Worm (Caenorhabditis elegans) whole organism, L1 larva: Measurements from ENCODE around the gene Y57A10C.10.

Source experiments
- C16A3.4 ChIP-seq: fragments of 150-350 bp; optimal IDR thresholded peaks from 2 replicates; lab custom pipeline; 2014; ENCODE audit warnings: missing biosample characterization, missing genetic modification characterization
- C34B4.2 ChIP-seq: sonication (generic microtip); optimal IDR thresholded peaks from 2 replicates; lab custom pipeline; 2017; ENCODE audit warnings: mild to moderate bottlenecking, missing genetic modification characterization, missing compliant biosample characterization
- F16B12.6 ChIP-seq: fragments of 150-350 bp; optimal IDR thresholded peaks from 2 replicates; lab custom pipeline; 2014; ENCODE audit warnings: missing biosample characterization, missing genetic modification characterization
- ama-1 ChIP-seq: fragments of 150-350 bp; optimal IDR thresholded peaks from 2 replicates; lab custom pipeline; 2014
- blmp-1 ChIP-seq: fragments of 150-350 bp; optimal IDR thresholded peaks from 2 replicates; lab custom pipeline; 2014; ENCODE audit warnings: missing biosample characterization, missing genetic modification characterization
- ceh-88 ChIP-seq: fragments of 200-800 bp; sonication (Bioruptor generic); IDR thresholded peaks from 2 replicates; pipeline ENCODE4 v1.3.6; 2022; ENCODE audit warnings: missing genetic modification characterization, missing compliant biosample characterization
- dpl-1 ChIP-seq, 3 experiments: fragments of 150-350 bp in 2 of 3; sonication (generic microtip) in 1 of 3; optimal IDR thresholded peaks; 2 replicates each; lab custom pipeline; 2014 to 2017; ENCODE audit warnings: missing biosample characterization in 3 of 3, missing genetic modification characterization in 3 of 3, missing genetic modification reagents in 3 of 3
- efl-1 ChIP-seq, 4 experiments: fragments of 150-350 bp; optimal IDR thresholded peaks in 3 of 4; peaks in 1 of 4; 1 replicate in 1 of 4; 2 replicates in 3 of 4; lab custom pipeline; 2014; ENCODE audit warnings: missing biosample characterization in 2 of 4, missing genetic modification characterization in 2 of 4, missing genetic modification reagents in 2 of 4
- efl-3 ChIP-seq: fragments of 200-800 bp; sonication (Bioruptor generic); optimal IDR thresholded peaks from 2 replicates; lab custom pipeline; 2018; ENCODE audit warnings: mild to moderate bottlenecking, missing genetic modification characterization, missing compliant biosample characterization
- elt-3 ChIP-seq, 6 experiments: fragments of 150-350 bp in 1 of 6; sonication (generic microtip); optimal IDR thresholded peaks; 2 replicates each; lab custom pipeline; 2017 to 2018; ENCODE audit warnings: missing biosample characterization in 6 of 6, missing genetic modification characterization in 6 of 6, inconsistent platforms in 1 of 6
- ets-5 ChIP-seq: fragments of 200-800 bp; sonication (Bioruptor generic); IDR thresholded peaks from 2 replicates; pipeline ENCODE4 v1.3.6; 2022; ENCODE audit warnings: missing genetic modification characterization, missing compliant biosample characterization
- fkh-4 ChIP-seq: sonication (generic microtip); optimal IDR thresholded peaks from 2 replicates; lab custom pipeline; 2016; ENCODE audit warnings: missing compliant biosample characterization, missing genetic modification characterization, borderline replicate concordance
- fkh-8 ChIP-seq: sonication (generic microtip); optimal IDR thresholded peaks from 2 replicates; lab custom pipeline; 2016; ENCODE audit warnings: mild to moderate bottlenecking, missing genetic modification characterization, missing compliant biosample characterization
- fos-1 ChIP-seq: fragments of 150-350 bp; optimal IDR thresholded peaks from 2 replicates; lab custom pipeline; 2014; ENCODE audit warnings: missing biosample characterization, missing genetic modification characterization
- grh-1 ChIP-seq: fragments of 200-800 bp; sonication (Bioruptor generic); IDR thresholded peaks from 2 replicates; pipeline ENCODE4 v1.3.6; 2022; ENCODE audit warnings: missing genetic modification reagents, missing genetic modification characterization, missing compliant biosample characterization
- hpl-2 ChIP-seq: fragments of 150-350 bp; optimal IDR thresholded peaks from 2 replicates; lab custom pipeline; 2014; ENCODE audit warnings: missing biosample characterization, missing genetic modification reagents, missing genetic modification characterization
- irx-1 ChIP-seq: sonication (generic microtip); optimal IDR thresholded peaks from 2 replicates; lab custom pipeline; 2016; ENCODE audit warnings: missing genetic modification characterization, missing compliant biosample characterization
- isw-1 ChIP-seq: fragments of 200-800 bp; sonication (Bioruptor generic); IDR thresholded peaks from 2 replicates; pipeline ENCODE4 v1.3.6; 2022; ENCODE audit warnings: missing genetic modification characterization, missing compliant biosample characterization
- jun-1 ChIP-seq: fragments of 150-350 bp; optimal IDR thresholded peaks from 2 replicates; lab custom pipeline; 2014; ENCODE audit warnings: missing biosample characterization, missing genetic modification reagents, missing genetic modification characterization
- lin-13 ChIP-seq: fragments of 150-350 bp; optimal IDR thresholded peaks from 2 replicates; lab custom pipeline; 2014; ENCODE audit warnings: missing biosample characterization, missing genetic modification reagents, missing genetic modification characterization
- lin-15B ChIP-seq: fragments of 150-350 bp; sonication (generic microtip); optimal IDR thresholded peaks from 3 replicates; lab custom pipeline; 2014; ENCODE audit warnings: missing biosample characterization, missing genetic modification characterization
- lin-35 ChIP-seq, 2 experiments: fragments of 150-350 bp; optimal IDR thresholded peaks; 2 replicates each; lab custom pipeline; 2014; ENCODE audit warnings: missing biosample characterization in 2 of 2, missing genetic modification characterization in 2 of 2, missing genetic modification reagents in 2 of 2
- mdl-1 ChIP-seq, 2 experiments: fragments of 150-350 bp; optimal IDR thresholded peaks; 2 replicates each; lab custom pipeline; 2014 to 2017; ENCODE audit warnings: missing biosample characterization in 2 of 2, missing genetic modification characterization in 2 of 2, inconsistent platforms in 1 of 2
- mep-1 ChIP-seq: fragments of 150-350 bp; optimal IDR thresholded peaks from 2 replicates; lab custom pipeline; 2014; ENCODE audit warnings: missing biosample characterization, missing genetic modification characterization
- nhr-28 ChIP-seq: fragments of 150-350 bp; optimal IDR thresholded peaks from 2 replicates; lab custom pipeline; 2014; ENCODE audit warnings: missing biosample characterization, missing genetic modification characterization
- nhr-76 ChIP-seq: sonication (generic microtip); optimal IDR thresholded peaks from 2 replicates; lab custom pipeline; 2017; ENCODE audit warnings: missing biosample characterization, missing genetic modification characterization
- nhr-84 ChIP-seq: sonication (generic microtip); optimal IDR thresholded peaks from 2 replicates; lab custom pipeline; 2017; ENCODE audit warnings: missing biosample characterization, missing genetic modification characterization
- nhr-90 ChIP-seq: sonication (generic microtip); optimal IDR thresholded peaks from 2 replicates; lab custom pipeline; 2016; ENCODE audit warnings: mild to moderate bottlenecking, missing genetic modification characterization, missing compliant biosample characterization; ENCODE audit not compliant: poor library complexity
- pag-3 ChIP-seq: sonication (generic microtip); optimal IDR thresholded peaks from 2 replicates; lab custom pipeline; 2017; ENCODE audit warnings: missing genetic modification characterization, mild to moderate bottlenecking, missing compliant biosample characterization, antibody characterized with exemption, borderline replicate concordance; ENCODE audit not compliant: insufficient read depth
- skn-1 ChIP-seq: fragments of 150-350 bp; optimal IDR thresholded peaks from 2 replicates; lab custom pipeline; 2014; ENCODE audit warnings: missing biosample characterization, missing genetic modification characterization
- snu-23 ChIP-seq: sonication (generic microtip); optimal IDR thresholded peaks from 2 replicates; lab custom pipeline; 2016; ENCODE audit warnings: missing genetic modification characterization, missing compliant biosample characterization
- sup-37 ChIP-seq: fragments of 200-800 bp; sonication (Bioruptor generic); optimal IDR thresholded peaks from 2 replicates; lab custom pipeline; 2018; ENCODE audit warnings: mild to moderate bottlenecking, missing genetic modification characterization, missing compliant biosample characterization
- swsn-7 ChIP-seq: sonication (generic microtip); optimal IDR thresholded peaks from 2 replicates; lab custom pipeline; 2016; ENCODE audit warnings: missing genetic modification characterization, missing compliant biosample characterization
- tbx-2 ChIP-seq: sonication (generic microtip); optimal IDR thresholded peaks from 2 replicates; lab custom pipeline; 2016; ENCODE audit warnings: missing genetic modification characterization, missing compliant biosample characterization
- unc-30 ChIP-seq: sonication (generic microtip); optimal IDR thresholded peaks from 2 replicates; lab custom pipeline; 2017; ENCODE audit warnings: missing biosample characterization, missing genetic modification characterization
- unc-98 ChIP-seq: fragments of 200-800 bp; sonication (Bioruptor generic); IDR thresholded peaks from 2 replicates; pipeline ENCODE4 v1.3.6; 2022; ENCODE audit warnings: missing genetic modification characterization, missing compliant biosample characterization
- vab-15 ChIP-seq: sonication (generic microtip); optimal IDR thresholded peaks from 2 replicates; lab custom pipeline; 2017; ENCODE audit warnings: missing genotype, mild to moderate bottlenecking, missing genetic modification characterization, missing compliant biosample characterization
- zag-1 ChIP-seq: fragments of 150-350 bp; optimal IDR thresholded peaks from 2 replicates; lab custom pipeline; 2014; ENCODE audit warnings: missing biosample characterization, missing genetic modification characterization
- zip-4 ChIP-seq: fragments of 200-800 bp; sonication (Bioruptor generic); optimal IDR thresholded peaks from 2 replicates; lab custom pipeline; 2018; ENCODE audit warnings: mild to moderate bottlenecking, missing genetic modification characterization, moderate library complexity, missing compliant biosample characterization

The Y57A10C.10 gene

ce11 chrII:12480811-12481210 is 39.7 kb upstream of the Y57A10C.10 start, which contains the start of gene arrd-9:
Gene arrd-9 (minus strand): TSS chrII:12480911.
- TF ChIP-seq swsn-7 (tag; lab: Kevin White, UChicago) (no peak), hpl-2 (GFP tag; lab: Kevin White, UChicago) (no peak), F16B12.6 (tag; lab: Kevin White, UChicago) (no peak), pag-3 (no peak)
- TF ChIP-seq, all 84 proteins: peak for 0

ce11 chrII:12473406-12473805 is 32.3 kb upstream of the Y57A10C.10 start, which contains the start of gene srg-17:
Gene srg-17 (plus strand): TSS chrII:12473706.
- TF ChIP-seq efl-1 (optimal IDR thresholded peaks at IDR 0.05; lab: Kevin White, UChicago) (no peak), efl-1 (GFP tag; optimal IDR thresholded peaks at IDR 0.05 in 1 of 2; lab: Kevin White, UChicago) (peak in 1 of 2 experiments; percentile 48), nhr-84 (tag; lab: Kevin White, UChicago) (no peak), fos-1 (tag; lab: Kevin White, UChicago) (no peak), lin-13 (no peak)

ce11 chrII:12471138-12471855 is 30.2 kb upstream of the Y57A10C.10 start, which contains the start of the genes F15A4.5 and phat-8:
Gene F15A4.5 (minus strand): TSS chrII:12471238.
Gene phat-8 (plus strand): TSS chrII:12471805.
- TF ChIP-seq efl-1 (optimal IDR thresholded peaks at IDR 0.05; lab: Kevin White, UChicago) (no peak), efl-1 (GFP tag; optimal IDR thresholded peaks at IDR 0.05 in 1 of 2; lab: Kevin White, UChicago) (peak in 1 of 2 experiments; percentile 58), fkh-8 (tag; lab: Kevin White, UChicago) (no peak)

- TF ChIP-seq nhr-90 (tag; lab: Kevin White, UChicago): no peak
- no peak for TF ChIP-seq blmp-1 (tag; lab: Kevin White, UChicago)
- TF ChIP-seq vab-15 (tag; lab: Kevin White, UChicago): no peak
- no peak for TF ChIP-seq zip-4
- TF ChIP-seq mdl-1 (tag; optimal IDR thresholded peaks at IDR 0.05; lab: Kevin White, UChicago): no peak
- no peak for TF ChIP-seq zag-1 (tag; lab: Kevin White, UChicago)
- no peak for TF ChIP-seq unc-30
Measured at ce11 chrII:12467047-12467446, 26.0 kb upstream of the Y57A10C.10 start, which contains the start of gene srg-16. Gene srg-16 (plus strand): TSS chrII:12467133.

- TF ChIP-seq skn-1 (tag; lab: Kevin White, UChicago): no peak
- TF ChIP-seq zag-1 (tag; lab: Kevin White, UChicago): no peak
- no peak for TF ChIP-seq elt-3 (tag; optimal IDR thresholded peaks at IDR 0.05; lab: Kevin White, UChicago)
- TF ChIP-seq C34B4.2 (tag; lab: Kevin White, UChicago): no peak
- no peak for TF ChIP-seq ets-5 (GFP tag; lab: Robert Waterston, UW)
- TF ChIP-seq blmp-1 (tag; lab: Kevin White, UChicago): no peak
- no peak for TF ChIP-seq ama-1
- no peak for TF ChIP-seq tbx-2 (tag; lab: Kevin White, UChicago)
- TF ChIP-seq nhr-76: no peak
- no peak for TF ChIP-seq jun-1 (tag; lab: Kevin White, UChicago)
- no peak for TF ChIP-seq dpl-1 (GFP tag; optimal IDR thresholded peaks at IDR 0.05; lab: Kevin White, UChicago)
- no peak for TF ChIP-seq fkh-8 (tag; lab: Kevin White, UChicago)
- no peak for TF ChIP-seq isw-1 (GFP tag; lab: Robert Waterston, UW)
- TF ChIP-seq pag-3: no peak
- TF ChIP-seq sup-37 (GFP tag; lab: Kevin White, UChicago): no peak
- TF ChIP-seq mep-1 (tag; lab: Kevin White, UChicago): no peak
Measured at ce11 chrII:12465557-12465956, 24.5 kb upstream of the Y57A10C.10 start, which contains the start of gene sre-37. Gene sre-37 (plus strand): TSS chrII:12465857.

- TF ChIP-seq ceh-88 (GFP tag; lab: Robert Waterston, UW) (no peak), isw-1 (GFP tag; lab: Robert Waterston, UW) (no peak), irx-1 (no peak), grh-1 (GFP tag; lab: Robert Waterston, UW) (no peak), nhr-28 (no peak), tbx-2 (tag; lab: Kevin White, UChicago) (no peak), unc-98 (GFP tag; lab: Robert Waterston, UW) (no peak), snu-23 (no peak), lin-15B (tag; lab: Kevin White, UChicago) (no peak), elt-3 (tag; optimal IDR thresholded peaks at IDR 0.05; lab: Kevin White, UChicago) (no peak), efl-3 (GFP tag; lab: Kevin White, UChicago) (no peak), lin-35 (GFP tag; optimal IDR thresholded peaks at IDR 0.05; lab: Kevin White, UChicago) (no peak), fkh-4 (no peak), C16A3.4 (tag; lab: Kevin White, UChicago) (no peak), nhr-90 (tag; lab: Kevin White, UChicago) (no peak)
Measured at ce11 chrII:12462244-12462643, 21.2 kb upstream of the Y57A10C.10 start, which contains the start of gene F15A4.2. Gene F15A4.2 (plus strand): TSS chrII:12462544.
